Worm (Caenorhabditis elegans) whole organism, young adult: ENCODE results near the gene ubc-18.

Experiments
- F39B2.1 ChIP-seq: fragments of 200-800 bp; sonication (Bioruptor generic); IDR thresholded peaks from 2 replicates; pipeline ENCODE4 v1.3.6; 2022; ENCODE audit warnings: missing genetic modification reagents, missing genetic modification characterization, missing compliant biosample characterization
- T26A5.8 ChIP-seq: sonication (generic microtip); optimal IDR thresholded peaks from 2 replicates; lab custom pipeline; 2016; ENCODE audit warnings: missing genetic modification characterization, missing compliant biosample characterization
- ceh-27 ChIP-seq: fragments of 200-800 bp; sonication (Bioruptor generic); optimal IDR thresholded peaks from 2 replicates; lab custom pipeline; 2018; ENCODE audit warnings: mild to moderate bottlenecking, missing genetic modification characterization, moderate library complexity, missing compliant biosample characterization
- ceh-58 ChIP-seq: fragments of 200-800 bp; sonication (Bioruptor generic); IDR thresholded peaks from 2 replicates; pipeline ENCODE4 v1.3.6; 2022; ENCODE audit warnings: missing genetic modification characterization, missing compliant biosample characterization
- egl-44 ChIP-seq: fragments of 200-800 bp; sonication (Bioruptor generic); IDR thresholded peaks from 2 replicates; pipeline ENCODE4 v1.3.6; 2022; ENCODE audit warnings: missing genetic modification reagents, missing genetic modification characterization, missing compliant biosample characterization
- hrde-1 ChIP-seq: sonication (generic microtip); optimal IDR thresholded peaks from 2 replicates; lab custom pipeline; 2016; ENCODE audit warnings: missing genetic modification characterization, mild to moderate bottlenecking, missing compliant biosample characterization, moderate library complexity, missing genotype, missing genetic modification reagents, borderline replicate concordance
- lag-1 ChIP-seq: fragments of 200-800 bp; sonication (Bioruptor generic); IDR thresholded peaks from 2 replicates; pipeline ENCODE4 v1.3.6; 2022; ENCODE audit warnings: missing genetic modification reagents, missing genetic modification characterization, missing compliant biosample characterization
- snpc-4 ChIP-seq, 5 experiments: fragments of 150-350 bp in 1 of 5; sonication (generic microtip) in 4 of 5; optimal IDR thresholded peaks; 2 replicates each; lab custom pipeline; 2014 to 2018; ENCODE audit warnings: missing genetic modification characterization in 5 of 5, missing biosample characterization in 3 of 5, antibody characterized with exemption in 2 of 5, mild to moderate bottlenecking in 2 of 5, missing compliant biosample characterization in 2 of 5, missing genotype in 2 of 5, moderate library complexity in 2 of 5, missing genetic modification reagents in 1 of 5
- unc-62 ChIP-seq: fragments of 150-350 bp; optimal IDR thresholded peaks from 2 replicates; lab custom pipeline; 2014; ENCODE audit warnings: missing biosample characterization, missing genetic modification reagents, missing genetic modification characterization

DNA sequence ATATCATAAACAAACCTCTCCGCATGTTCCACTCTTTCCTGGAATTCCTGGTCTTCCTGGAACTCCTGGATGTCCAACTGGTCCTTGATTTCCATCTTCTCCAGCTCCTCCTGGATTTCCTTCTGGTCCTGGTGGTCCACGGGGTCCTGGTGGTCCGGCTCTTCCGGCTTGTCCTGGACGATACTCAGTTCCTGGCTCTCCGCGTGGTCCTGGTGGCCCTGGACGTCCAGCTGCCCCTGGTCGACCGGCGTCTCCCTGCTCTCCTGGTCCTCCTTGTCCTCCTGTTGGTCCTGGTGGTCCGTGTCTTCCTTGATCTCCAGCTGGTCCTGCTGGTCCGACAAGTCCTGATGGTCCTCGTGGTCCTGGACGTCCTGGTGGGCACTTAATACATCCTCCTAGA is 48.6 kb downstream of the ubc-18 start:
- no peak for TF ChIP-seq hrde-1 (tag; lab: Kevin White, UChicago)
- TF ChIP-seq lag-1 (GFP tag; lab: Robert Waterston, UW), result no peak
- no peak for TF ChIP-seq unc-62 (GFP tag; lab: Kevin White, UChicago)
- TF ChIP-seq snpc-4 (GFP tag; optimal IDR thresholded peaks at IDR 0.05; lab: Kevin White, UChicago), result no peak
- TF ChIP-seq snpc-4 (tag; optimal IDR thresholded peaks at IDR 0.05; lab: Kevin White, UChicago), result no peak
- no peak for TF ChIP-seq ceh-27
- no peak for TF ChIP-seq ceh-58 (GFP tag; lab: Robert Waterston, UW)
- no peak for TF ChIP-seq F39B2.1 (GFP tag; lab: Robert Waterston, UW)
- TF ChIP-seq egl-44, result no peak
- no peak for TF ChIP-seq T26A5.8
